Fruit fly (Drosophila melanogaster) whole organism, pupa: Measurements from ENCODE around the gene Pp4-19C.

Source experiments
- CG10348 ChIP-seq: fragments of 200-800 bp; sonication (Bioruptor generic); IDR thresholded peaks from 2 replicates; pipeline ENCODE4 v1.3.6; 2022; ENCODE audit warnings: missing biosample characterization, missing genetic modification characterization
- CG12605 ChIP-seq: fragments of 200-800 bp; sonication (Bioruptor generic); IDR thresholded peaks from 2 replicates; pipeline ENCODE4 v1.3.6; 2022; ENCODE audit warnings: missing biosample characterization, missing genetic modification characterization
- CG13204 ChIP-seq: fragments of 200-800 bp; sonication (Bioruptor generic); optimal IDR thresholded peaks from 2 replicates; lab custom pipeline; 2018; ENCODE audit warnings: missing biosample characterization, mild to moderate bottlenecking, missing genetic modification characterization, moderate library complexity
- CG14655 ChIP-seq: fragments of 200-800 bp; sonication (Bioruptor generic); optimal IDR thresholded peaks from 3 replicates; lab custom pipeline; 2017; ENCODE audit warnings: mild to moderate bottlenecking, missing biosample characterization, missing genetic modification reagents, missing genetic modification characterization
- CG15710 ChIP-seq: fragments of 200-800 bp; sonication (Bioruptor generic); optimal IDR thresholded peaks from 2 replicates; lab custom pipeline; 2018; ENCODE audit warnings: missing biosample characterization, mild to moderate bottlenecking, missing genetic modification characterization, moderate library complexity
- CG17806 ChIP-seq: fragments of 200-800 bp; sonication (Bioruptor generic); optimal IDR thresholded peaks from 2 replicates; lab custom pipeline; 2018; ENCODE audit warnings: missing biosample characterization, mild to moderate bottlenecking, missing genetic modification characterization, moderate library complexity
- CG32121 ChIP-seq: fragments of 200-800 bp; sonication (Bioruptor generic); IDR thresholded peaks from 2 replicates; pipeline ENCODE4 v1.3.6; 2022; ENCODE audit warnings: missing biosample characterization, missing genetic modification characterization
- CG34367 ChIP-seq: fragments of 200-800 bp; sonication (Bioruptor generic); optimal IDR thresholded peaks from 2 replicates; lab custom pipeline; 2018; ENCODE audit warnings: missing biosample characterization, mild to moderate bottlenecking, missing genetic modification characterization
- CG4496 ChIP-seq: fragments of 200-800 bp; sonication (Bioruptor generic); IDR thresholded peaks from 3 replicates; pipeline ENCODE4 v1.3.6; 2022; ENCODE audit warnings: missing biosample characterization, missing genetic modification characterization
- CG8159 ChIP-seq: fragments of 200-800 bp; sonication (Bioruptor generic); optimal IDR thresholded peaks from 3 replicates; lab custom pipeline; 2018; ENCODE audit warnings: missing biosample characterization, mild to moderate bottlenecking, missing genetic modification characterization, moderate library complexity
- CG8301 ChIP-seq: fragments of 200-800 bp; sonication (Bioruptor generic); optimal IDR thresholded peaks from 2 replicates; lab custom pipeline; 2018; ENCODE audit warnings: missing biosample characterization, mild to moderate bottlenecking, missing genetic modification characterization
- CG9948 ChIP-seq: fragments of 200-800 bp; sonication (Bioruptor generic); optimal IDR thresholded peaks from 2 replicates; lab custom pipeline; 2018; ENCODE audit warnings: missing biosample characterization, mild to moderate bottlenecking, missing genetic modification characterization, moderate library complexity
- D1 ChIP-seq: fragments of 200-800 bp; sonication (Bioruptor generic); optimal IDR thresholded peaks from 2 replicates; lab custom pipeline; 2018; ENCODE audit warnings: missing biosample characterization, mild to moderate bottlenecking, missing genetic modification characterization, moderate library complexity
- EcR ChIP-seq: fragments of 200-800 bp; sonication (Bioruptor generic); optimal IDR thresholded peaks from 3 replicates; lab custom pipeline; 2019; ENCODE audit warnings: missing biosample characterization, missing genetic modification characterization, mild to moderate bottlenecking, moderate library complexity, missing genetic modification reagents
- Ets98B ChIP-seq: fragments of 200-800 bp; sonication (Bioruptor generic); IDR thresholded peaks from 2 replicates; pipeline ENCODE4 v1.3.6; 2022; ENCODE audit warnings: missing biosample characterization, missing genetic modification characterization
- Pif1A ChIP-seq: fragments of 200-800 bp; sonication (Bioruptor generic); optimal IDR thresholded peaks from 3 replicates; lab custom pipeline; 2016; ENCODE audit warnings: missing biosample characterization, missing genetic modification characterization
- Pif1B ChIP-seq: fragments of 200-800 bp; sonication (Bioruptor generic); optimal IDR thresholded peaks from 3 replicates; lab custom pipeline; 2016; ENCODE audit warnings: missing biosample characterization, missing genetic modification characterization
- Snoo ChIP-seq: fragments of 200-800 bp; sonication (Bioruptor generic); optimal IDR thresholded peaks from 3 replicates; lab custom pipeline; 2017; ENCODE audit warnings: missing biosample characterization, mild to moderate bottlenecking, missing genetic modification characterization, inconsistent platforms
- fd96Ca ChIP-seq: fragments of 200-800 bp; sonication (Bioruptor generic); IDR thresholded peaks from 3 replicates; pipeline ENCODE4 v1.3.6; 2022; ENCODE audit warnings: missing biosample characterization, missing genetic modification characterization
- gl ChIP-seq: fragments of 200-800 bp; sonication (Bioruptor generic); optimal IDR thresholded peaks from 2 replicates; lab custom pipeline; 2018; ENCODE audit warnings: missing biosample characterization, mild to moderate bottlenecking, missing genetic modification characterization
- rn ChIP-seq: fragments of 200-800 bp; sonication (Bioruptor generic); IDR thresholded peaks from 2 replicates; pipeline ENCODE4 v1.3.6; 2022; ENCODE audit warnings: missing biosample characterization, missing genetic modification characterization

Pp4-19C gene

DNA sequence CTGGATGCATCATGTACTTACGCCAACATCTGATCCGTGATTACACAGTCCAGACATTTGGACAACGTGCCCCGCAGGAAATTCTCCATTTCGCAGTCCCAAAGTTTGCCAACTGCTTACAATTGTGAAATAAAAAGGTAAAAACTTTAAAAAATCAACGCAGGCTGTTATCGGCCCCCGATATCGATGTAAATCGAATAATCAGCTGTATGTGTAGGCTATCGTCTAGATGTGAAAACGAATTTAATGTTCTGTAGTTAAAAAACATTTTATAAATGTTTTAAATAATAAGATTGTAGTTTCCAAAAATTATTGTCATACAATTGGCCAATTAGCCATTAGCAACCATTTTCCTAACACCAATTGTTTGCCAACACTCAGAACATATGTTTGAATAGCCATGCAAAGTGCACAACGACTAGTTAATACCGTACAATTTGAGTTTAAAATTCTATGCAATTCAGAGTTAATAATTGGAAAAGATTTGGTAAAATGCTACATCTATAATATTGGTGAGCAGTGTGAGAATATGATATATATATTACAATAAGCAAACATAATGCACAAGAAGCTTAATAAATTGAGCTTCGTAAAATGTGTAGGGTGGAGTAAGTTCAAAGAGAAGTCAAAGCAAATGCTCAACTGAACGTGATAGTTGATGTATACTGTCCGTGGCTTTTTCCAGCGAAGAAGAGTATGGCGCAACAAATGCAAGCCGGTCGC, 5.8 kb upstream of the Pp4-19C start, which contains the start of the genes CG11710 and mal:
Gene CG11710 (minus strand): TSS at position 192 of the 723 bp plus-strand sequence.
Gene mal (plus strand): TSS at position 194 of the 723 bp plus-strand sequence.
- TF ChIP-seq Snoo (tag; lab: Kevin White, UChicago): peak; percentile 71
- TF ChIP-seq CG15710 (tag; lab: Kevin White, UChicago): peak; percentile 75
- TF ChIP-seq CG4496 (GFP tag; lab: Robert Waterston, UW): peak; percentile 70
- TF ChIP-seq Pif1B (GFP tag; lab: Kevin White, UChicago): peak; percentile 85
- peak; percentile 69 for TF ChIP-seq gl
- TF ChIP-seq rn (GFP tag; lab: Robert Waterston, UW): no peak
- no peak for TF ChIP-seq EcR (GFP tag; lab: Kevin White, UChicago)
- TF ChIP-seq CG14655 (GFP tag; lab: Kevin White, UChicago): no peak
- TF ChIP-seq Ets98B (GFP tag; lab: Robert Waterston, UW): peak; percentile 60
- 0 out of 2 replicates have a peak, but pooled peaks have one; percentile 22 for TF ChIP-seq CG10348 (GFP tag; lab: Robert Waterston, UW)
- peak; percentile 62 for TF ChIP-seq CG9948 (tag; lab: Kevin White, UChicago)
- TF ChIP-seq CG8301: peak; percentile 83
- no peak for TF ChIP-seq CG12605 (GFP tag; lab: Robert Waterston, UW)
- peak; percentile 79 for TF ChIP-seq CG32121 (GFP tag; lab: Robert Waterston, UW)
- peak; percentile 48 for TF ChIP-seq CG34367 (tag; lab: Kevin White, UChicago)
- TF ChIP-seq CG13204 (GFP tag; lab: Kevin White, UChicago): no peak
- TF ChIP-seq fd96Ca (GFP tag; lab: Robert Waterston, UW): peak; percentile 72
- TF ChIP-seq CG8159 (tag; lab: Kevin White, UChicago): peak; percentile 88
- TF ChIP-seq Pif1A: no peak
- TF ChIP-seq CG17806 (tag; lab: Kevin White, UChicago): peak; percentile 76
- no peak for TF ChIP-seq D1 (tag; lab: Kevin White, UChicago)

DNA sequence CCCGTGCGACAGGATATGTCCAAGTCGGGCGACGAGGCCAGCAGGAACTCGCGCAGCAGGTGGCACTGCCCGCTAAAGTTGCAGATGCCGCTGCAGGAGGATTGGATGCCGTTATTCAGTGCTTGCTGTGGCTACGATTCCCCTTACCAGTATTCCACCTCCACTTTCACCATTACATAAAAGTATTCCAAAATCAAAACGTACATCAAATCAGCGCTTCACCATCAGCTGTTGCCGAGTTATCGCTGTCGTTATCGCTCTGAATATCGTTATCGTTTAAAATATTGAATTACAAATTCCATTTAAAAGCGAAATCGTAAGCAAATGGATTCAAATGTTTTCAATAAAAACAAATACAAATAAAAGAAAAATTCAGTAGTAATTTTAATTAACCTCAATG, 3.0 kb upstream of the Pp4-19C start, which contains the start of gene CG15456:
Gene CG15456 (minus strand): TSS at position 225 of the 400 bp plus-strand sequence.
- TF ChIP-seq CG8159 (tag; lab: Kevin White, UChicago) (no peak), CG32121 (GFP tag; lab: Robert Waterston, UW) (no peak)

DNA sequence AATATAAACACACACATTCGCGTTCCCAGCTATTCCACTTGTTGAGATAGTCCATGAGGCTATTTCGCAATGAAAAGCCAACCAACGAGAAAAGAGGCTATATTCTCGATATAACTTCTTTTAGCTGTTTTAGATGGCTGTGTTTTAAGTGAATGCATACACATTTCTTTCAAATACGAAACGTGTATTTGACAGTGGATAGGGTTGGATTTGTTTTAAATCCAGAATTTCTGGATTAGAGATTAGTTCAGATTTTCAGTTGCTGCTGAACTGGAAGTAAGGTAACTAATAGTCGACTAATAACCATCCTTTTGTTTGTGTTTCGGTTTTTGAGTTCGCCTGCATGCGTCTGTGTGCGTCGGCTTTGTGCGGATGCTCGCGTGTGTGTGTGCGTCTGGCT, 644 bp downstream of the Pp4-19C start:
- TF ChIP-seq CG12605 (GFP tag; lab: Robert Waterston, UW) (no peak), CG8159 (tag; lab: Kevin White, UChicago) (no peak), CG15710 (tag; lab: Kevin White, UChicago) (no peak), rn (GFP tag; lab: Robert Waterston, UW) (no peak), CG14655 (GFP tag; lab: Kevin White, UChicago) (no peak), CG9948 (tag; lab: Kevin White, UChicago) (no peak), Pif1B (GFP tag; lab: Kevin White, UChicago) (no peak)

DNA sequence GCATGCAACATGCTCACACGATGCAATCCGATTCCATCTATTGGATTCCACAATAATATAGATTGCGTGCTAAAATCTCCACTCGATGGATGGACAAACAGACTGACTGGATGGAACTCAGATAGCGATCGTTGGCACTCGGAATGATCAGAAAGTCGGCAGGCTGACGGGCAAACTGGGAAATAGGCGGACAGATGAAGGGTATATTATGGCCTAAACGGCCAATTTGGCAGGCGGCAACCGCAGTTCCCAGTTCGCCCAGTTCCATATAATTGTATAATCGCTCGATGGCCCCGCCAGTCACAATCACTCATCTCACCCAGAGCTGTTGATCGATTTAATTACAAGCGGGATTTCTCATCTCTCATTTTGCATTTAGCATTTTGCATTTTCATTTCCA, 4.5 kb downstream of the Pp4-19C start, which contains the start of gene Obp19d:
Gene Obp19d (plus strand): TSS at position 301 of the 400 bp plus-strand sequence.
- TF ChIP-seq CG34367 (tag; lab: Kevin White, UChicago): no peak
- TF ChIP-seq D1 (tag; lab: Kevin White, UChicago): no peak
- TF ChIP-seq CG32121 (GFP tag; lab: Robert Waterston, UW): no peak
- TF ChIP-seq Pif1A: no peak
- TF ChIP-seq CG4496 (GFP tag; lab: Robert Waterston, UW): no peak
- TF ChIP-seq Snoo (tag; lab: Kevin White, UChicago): no peak
- no peak for TF ChIP-seq fd96Ca (GFP tag; lab: Robert Waterston, UW)
- no peak for TF ChIP-seq CG17806 (tag; lab: Kevin White, UChicago)
- no peak for TF ChIP-seq EcR (GFP tag; lab: Kevin White, UChicago)
- TF ChIP-seq CG12605 (GFP tag; lab: Robert Waterston, UW): no peak
- no peak for TF ChIP-seq Ets98B (GFP tag; lab: Robert Waterston, UW)
- no peak for TF ChIP-seq gl
- no peak for TF ChIP-seq CG15710 (tag; lab: Kevin White, UChicago)

DNA sequence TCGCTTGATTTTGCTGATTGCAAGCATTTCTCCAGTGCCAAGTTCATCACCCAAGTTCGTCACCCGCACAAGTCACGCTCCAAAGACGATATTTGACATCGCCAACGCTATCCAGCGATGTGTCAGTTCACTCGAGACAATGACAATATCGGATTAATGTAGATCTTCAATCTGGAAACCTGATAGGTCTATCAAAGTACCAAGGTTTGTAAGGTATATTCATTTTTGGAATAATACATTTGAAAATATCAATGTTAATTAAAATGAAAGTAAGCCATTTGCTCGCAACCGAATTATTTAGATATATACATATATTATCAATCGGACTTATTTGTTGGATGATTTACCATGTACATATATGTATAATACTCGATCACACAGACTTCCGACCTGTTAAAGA, 4.9 kb downstream of the Pp4-19C start, which contains the start of gene Obp19c:
Gene Obp19c (minus strand): TSS at position 101 of the 400 bp plus-strand sequence.
- no peak for TF ChIP-seq D1 (tag; lab: Kevin White, UChicago)
- no peak for TF ChIP-seq CG14655 (GFP tag; lab: Kevin White, UChicago)
- TF ChIP-seq CG10348 (GFP tag; lab: Robert Waterston, UW): no peak
- TF ChIP-seq CG13204 (GFP tag; lab: Kevin White, UChicago): no peak
- TF ChIP-seq CG17806 (tag; lab: Kevin White, UChicago): no peak
- no peak for TF ChIP-seq fd96Ca (GFP tag; lab: Robert Waterston, UW)
- TF ChIP-seq Pif1B (GFP tag; lab: Kevin White, UChicago): no peak
- no peak for TF ChIP-seq EcR (GFP tag; lab: Kevin White, UChicago)
- no peak for TF ChIP-seq Ets98B (GFP tag; lab: Robert Waterston, UW)
- no peak for TF ChIP-seq gl
- TF ChIP-seq CG8159 (tag; lab: Kevin White, UChicago): no peak
- TF ChIP-seq rn (GFP tag; lab: Robert Waterston, UW): no peak
- no peak for TF ChIP-seq CG32121 (GFP tag; lab: Robert Waterston, UW)
- no peak for TF ChIP-seq CG12605 (GFP tag; lab: Robert Waterston, UW)
- TF ChIP-seq CG34367 (tag; lab: Kevin White, UChicago): no peak
- TF ChIP-seq Snoo (tag; lab: Kevin White, UChicago): no peak
- TF ChIP-seq Pif1A: no peak
- TF ChIP-seq CG15710 (tag; lab: Kevin White, UChicago): no peak
- no peak for TF ChIP-seq CG8301
